Worm (Caenorhabditis elegans): ENCODE data around the gene Y55F3C.9.

DNA sequence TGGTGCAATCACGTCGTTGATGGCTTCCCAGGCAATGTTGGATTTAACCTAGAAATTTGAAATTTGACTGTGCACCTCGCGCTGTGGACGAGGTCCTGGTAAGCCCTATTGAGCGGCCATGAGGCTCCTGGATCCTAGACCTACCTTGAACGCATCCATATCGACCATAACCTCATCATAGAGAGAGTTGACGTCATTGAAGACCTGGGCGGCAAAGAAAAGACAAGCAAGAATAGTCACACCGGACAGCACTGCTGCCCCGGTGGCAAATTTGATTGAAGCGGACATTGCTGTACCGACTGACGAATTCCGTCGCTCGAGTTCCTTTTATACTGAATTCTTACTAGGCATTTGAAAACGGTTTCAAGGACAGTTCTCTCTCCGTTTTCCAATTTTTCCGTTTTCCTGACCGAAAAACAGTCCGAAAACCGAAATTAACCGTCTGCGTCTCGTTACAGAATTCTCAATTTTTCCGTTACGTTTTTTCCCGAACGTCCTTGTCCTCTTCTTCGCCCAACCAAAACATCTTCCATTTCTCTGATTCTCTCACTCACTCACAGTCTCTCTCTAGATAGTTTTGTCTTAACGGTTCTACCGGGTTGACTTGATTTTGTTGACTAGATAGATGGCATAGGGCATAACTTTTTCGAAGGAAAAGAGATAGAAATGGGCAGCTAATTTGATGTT lies 35.5 kb upstream of the Y55F3C.9 start, which contains the start of gene col-103:
- TF ChIP-seq pha-4 (tag; optimal IDR thresholded peaks at IDR 0.05) (no peak), nhr-11 (tag; optimal IDR thresholded peaks at IDR 0.05) (no peak), pqm-1 (tag; optimal IDR thresholded peaks at IDR 0.05) (no peak), C08G9.2 (tag; optimal IDR thresholded peaks at IDR 0.05) (no peak), unc-42 (tag; optimal IDR thresholded peaks at IDR 0.05) (no peak)
